Worm (Caenorhabditis elegans) whole organism, mixed stage, embryonic: ENCODE measurements around the gene mlc-6.

Experiments
- M03D4.4 ChIP-seq: sonication (generic microtip); optimal IDR thresholded peaks from 2 replicates; lab custom pipeline; 2017; ENCODE audit warnings: mild to moderate bottlenecking, missing genetic modification characterization, missing compliant biosample characterization
- bed-3 ChIP-seq: fragments of 200-800 bp; sonication (Bioruptor generic); optimal IDR thresholded peaks from 3 replicates; lab custom pipeline; 2018; ENCODE audit warnings: mild to moderate bottlenecking, missing genetic modification characterization, moderate library complexity, missing compliant biosample characterization
- ceh-39 ChIP-seq: fragments of 150-350 bp; optimal IDR thresholded peaks from 2 replicates; lab custom pipeline; 2014; ENCODE audit warnings: missing biosample characterization, missing genetic modification characterization
- ceh-43 ChIP-seq: fragments of 200-800 bp; sonication (Bioruptor generic); optimal IDR thresholded peaks from 2 replicates; lab custom pipeline; 2018; ENCODE audit warnings: mild to moderate bottlenecking, missing genetic modification characterization, moderate library complexity, missing compliant biosample characterization
- ceh-83 ChIP-seq: fragments of 200-800 bp; sonication (Bioruptor generic); optimal IDR thresholded peaks from 2 replicates; lab custom pipeline; 2018; ENCODE audit warnings: mild to moderate bottlenecking, missing genetic modification characterization, missing compliant biosample characterization
- ces-1 ChIP-seq: fragments of 150-350 bp; optimal IDR thresholded peaks from 2 replicates; lab custom pipeline; 2014; ENCODE audit warnings: missing biosample characterization, missing genetic modification reagents, missing genetic modification characterization
- cnd-1 ChIP-seq: fragments of 200-800 bp; sonication (Bioruptor generic); optimal IDR thresholded peaks from 2 replicates; lab custom pipeline; 2018; ENCODE audit warnings: mild to moderate bottlenecking, missing genetic modification characterization, missing compliant biosample characterization
- elt-1 ChIP-seq: sonication (generic microtip); optimal IDR thresholded peaks from 2 replicates; lab custom pipeline; 2017; ENCODE audit warnings: missing genetic modification characterization, mild to moderate bottlenecking, missing compliant biosample characterization, antibody characterized with exemption, moderate library complexity, borderline replicate concordance; ENCODE audit not compliant: insufficient read depth
- flh-1 ChIP-seq: fragments of 200-800 bp; sonication (Bioruptor generic); optimal IDR thresholded peaks from 2 replicates; lab custom pipeline; 2018; ENCODE audit warnings: mild to moderate bottlenecking, missing genetic modification characterization, moderate library complexity, missing compliant biosample characterization
- ham-2 ChIP-seq: fragments of 200-800 bp; sonication (Bioruptor generic); optimal IDR thresholded peaks from 2 replicates; lab custom pipeline; 2018; ENCODE audit warnings: mild to moderate bottlenecking, missing genetic modification characterization, missing compliant biosample characterization
- hlh-1 ChIP-seq: fragments of 150-350 bp; optimal IDR thresholded peaks from 2 replicates; lab custom pipeline; 2014; ENCODE audit warnings: missing biosample characterization, missing genetic modification reagents, missing genetic modification characterization
- lin-13 ChIP-seq: fragments of 150-350 bp; optimal IDR thresholded peaks from 2 replicates; lab custom pipeline; 2014; ENCODE audit warnings: missing biosample characterization, missing genetic modification characterization
- lin-32 ChIP-seq: fragments of 200-800 bp; sonication (Bioruptor generic); optimal IDR thresholded peaks from 2 replicates; lab custom pipeline; 2018; ENCODE audit warnings: mild to moderate bottlenecking, missing genetic modification characterization, missing compliant biosample characterization
- lsy-2 ChIP-seq: fragments of 150-350 bp; optimal IDR thresholded peaks from 2 replicates; lab custom pipeline; 2014; ENCODE audit warnings: missing biosample characterization, missing genetic modification characterization
- mab-5 ChIP-seq: fragments of 150-350 bp; optimal IDR thresholded peaks from 2 replicates; lab custom pipeline; 2014; ENCODE audit warnings: missing biosample characterization, missing genetic modification characterization
- mep-1 ChIP-seq: fragments of 150-350 bp; optimal IDR thresholded peaks from 2 replicates; lab custom pipeline; 2017; ENCODE audit warnings: missing biosample characterization, missing genetic modification reagents, missing genetic modification characterization, inconsistent platforms
- mls-2 ChIP-seq: sonication (generic microtip); optimal IDR thresholded peaks from 2 replicates; lab custom pipeline; 2016; ENCODE audit warnings: mild to moderate bottlenecking, missing genetic modification characterization, moderate library complexity, missing compliant biosample characterization
- nhr-12 ChIP-seq: fragments of 150-350 bp; optimal IDR thresholded peaks from 2 replicates; lab custom pipeline; 2014; ENCODE audit warnings: missing biosample characterization, missing genetic modification characterization
- nhr-2 ChIP-seq: fragments of 150-350 bp; optimal IDR thresholded peaks from 2 replicates; lab custom pipeline; 2014; ENCODE audit warnings: missing biosample characterization, missing genetic modification characterization
- nhr-237 ChIP-seq: fragments of 150-350 bp; optimal IDR thresholded peaks from 2 replicates; lab custom pipeline; 2014; ENCODE audit warnings: missing biosample characterization, missing genetic modification characterization
- sptf-1 ChIP-seq: sonication (generic microtip); optimal IDR thresholded peaks from 2 replicates; lab custom pipeline; 2017; ENCODE audit warnings: mild to moderate bottlenecking, missing genetic modification characterization, moderate library complexity, missing compliant biosample characterization
- tbx-8 ChIP-seq: fragments of 200-800 bp; sonication (Bioruptor generic); optimal IDR thresholded peaks from 2 replicates; lab custom pipeline; 2018; ENCODE audit warnings: mild to moderate bottlenecking, missing genetic modification characterization, moderate library complexity, missing compliant biosample characterization
- unc-62 ChIP-seq: fragments of 150-350 bp; optimal IDR thresholded peaks from 2 replicates; lab custom pipeline; 2014; ENCODE audit warnings: missing biosample characterization, missing genetic modification reagents, missing genetic modification characterization
- zip-8 ChIP-seq: fragments of 150-350 bp; optimal IDR thresholded peaks from 2 replicates; lab custom pipeline; 2014; ENCODE audit warnings: missing biosample characterization, missing genetic modification characterization
- ztf-11 ChIP-seq: fragments of 150-350 bp; optimal IDR thresholded peaks from 2 replicates; lab custom pipeline; 2014; ENCODE audit warnings: missing biosample characterization, missing genetic modification characterization

mlc-6 gene

DNA sequence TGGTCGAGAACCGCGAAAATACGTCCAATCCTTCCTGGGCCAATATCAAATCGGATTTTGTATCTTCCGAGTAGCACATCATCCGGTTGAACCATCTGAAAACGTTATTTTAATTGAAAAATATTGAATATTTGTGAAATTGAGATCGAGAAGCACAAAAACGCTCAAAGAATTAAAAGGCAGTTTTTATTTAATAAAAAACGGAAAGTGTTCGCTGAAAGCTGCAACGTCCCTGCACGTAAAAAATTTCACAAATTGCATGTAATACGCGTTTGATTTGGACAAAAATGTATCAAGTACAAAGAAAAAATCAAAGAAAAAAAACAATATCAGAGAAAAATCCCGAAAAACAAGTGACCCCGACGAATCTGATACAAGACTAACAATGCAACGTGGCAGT is 5.6 kb upstream of the mlc-6 start, which contains the start of gene E02H4.6:
TSS of gene E02H4.6 (minus strand) at position 101 of the 400 bp plus-strand sequence.
- TF ChIP-seq ceh-43 (GFP tag; lab: Kevin White, UChicago) (no peak), hlh-1 (no peak), lin-32 (GFP tag; lab: Kevin White, UChicago) (no peak)
- TF ChIP-seq, all 35 proteins: peak for 0

DNA sequence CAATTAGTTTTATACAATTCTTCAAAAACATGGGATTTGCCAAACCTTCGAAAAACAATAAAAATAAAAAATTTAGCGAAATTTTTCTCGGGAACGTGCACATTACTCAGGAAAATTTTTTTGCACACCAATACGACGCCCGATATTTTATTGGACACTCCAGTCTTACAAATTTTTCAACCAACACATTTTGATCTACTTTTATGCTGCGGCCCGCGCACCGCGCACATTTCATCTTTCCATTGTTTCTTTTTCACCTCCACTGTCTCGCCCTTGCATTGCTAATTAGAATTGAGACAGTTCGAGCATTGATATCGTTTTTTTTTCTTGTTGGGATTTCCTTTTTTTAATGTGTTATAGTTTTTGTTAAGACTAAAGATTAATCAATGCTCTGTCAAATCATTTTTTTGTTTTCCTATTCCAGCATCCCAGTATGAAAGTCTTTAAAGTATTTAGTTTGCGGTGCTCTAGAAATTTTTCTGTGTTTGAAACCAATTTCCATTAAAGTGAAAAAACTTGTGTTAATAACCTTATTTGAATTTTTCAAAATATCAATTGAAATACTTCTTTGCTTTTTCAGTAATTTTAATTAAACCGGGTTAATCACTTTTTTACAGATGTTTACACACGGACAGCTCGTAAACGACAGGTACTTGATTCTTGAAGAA is 1.2 kb upstream of the mlc-6 start, which contains the start of gene K04C1.5:
TSS of gene K04C1.5 (plus strand) at position 618 of the 668 bp plus-strand sequence.
- no peak for TF ChIP-seq tbx-8 (GFP tag; lab: Kevin White, UChicago)
- TF ChIP-seq ceh-83 = no peak
- TF ChIP-seq cnd-1 (tag; lab: Kevin White, UChicago) = no peak
- no peak for TF ChIP-seq lin-32 (GFP tag; lab: Kevin White, UChicago)
- no peak for TF ChIP-seq lin-13
- no peak for TF ChIP-seq ztf-11 (tag; lab: Kevin White, UChicago)
- TF ChIP-seq ceh-39 (tag; lab: Kevin White, UChicago) = no peak
- TF ChIP-seq nhr-12 (tag; lab: Kevin White, UChicago) = no peak
- TF ChIP-seq elt-1 (tag; lab: Kevin White, UChicago) = no peak
- no peak for TF ChIP-seq nhr-237
- TF ChIP-seq unc-62 (GFP tag; lab: Kevin White, UChicago) = no peak
- no peak for TF ChIP-seq flh-1
- TF ChIP-seq sptf-1 (tag; lab: Kevin White, UChicago) = no peak
- no peak for TF ChIP-seq mep-1 (tag; lab: Kevin White, UChicago)
- TF ChIP-seq bed-3 (GFP tag; lab: Kevin White, UChicago) = no peak
- TF ChIP-seq ham-2 (GFP tag; lab: Kevin White, UChicago) = no peak
- TF ChIP-seq mab-5 = no peak
- no peak for TF ChIP-seq lsy-2 (tag; lab: Kevin White, UChicago)
- TF ChIP-seq M03D4.4 (tag; lab: Kevin White, UChicago) = no peak

DNA sequence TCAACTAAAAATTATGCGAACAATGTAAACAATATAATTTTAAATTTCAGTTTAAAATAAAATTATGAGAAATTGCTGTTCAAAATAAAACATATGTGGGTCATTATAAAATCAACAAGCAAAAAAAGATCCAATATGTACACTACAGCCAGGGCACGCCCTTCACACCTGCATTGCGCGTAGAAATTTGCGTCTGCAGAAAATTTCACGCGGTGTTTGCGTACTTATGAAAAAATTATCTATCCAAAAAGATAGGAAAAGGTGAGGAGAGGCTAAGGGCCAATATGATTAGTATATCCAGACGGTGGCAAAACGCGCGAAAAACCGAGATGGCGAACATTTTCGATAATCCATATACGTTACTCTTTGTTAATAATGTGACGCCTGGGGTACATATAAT is 1.9 kb downstream of the mlc-6 start:
- TF ChIP-seq elt-1 (tag; lab: Kevin White, UChicago) (no peak), ceh-39 (tag; lab: Kevin White, UChicago) (peak; percentile 9)

DNA sequence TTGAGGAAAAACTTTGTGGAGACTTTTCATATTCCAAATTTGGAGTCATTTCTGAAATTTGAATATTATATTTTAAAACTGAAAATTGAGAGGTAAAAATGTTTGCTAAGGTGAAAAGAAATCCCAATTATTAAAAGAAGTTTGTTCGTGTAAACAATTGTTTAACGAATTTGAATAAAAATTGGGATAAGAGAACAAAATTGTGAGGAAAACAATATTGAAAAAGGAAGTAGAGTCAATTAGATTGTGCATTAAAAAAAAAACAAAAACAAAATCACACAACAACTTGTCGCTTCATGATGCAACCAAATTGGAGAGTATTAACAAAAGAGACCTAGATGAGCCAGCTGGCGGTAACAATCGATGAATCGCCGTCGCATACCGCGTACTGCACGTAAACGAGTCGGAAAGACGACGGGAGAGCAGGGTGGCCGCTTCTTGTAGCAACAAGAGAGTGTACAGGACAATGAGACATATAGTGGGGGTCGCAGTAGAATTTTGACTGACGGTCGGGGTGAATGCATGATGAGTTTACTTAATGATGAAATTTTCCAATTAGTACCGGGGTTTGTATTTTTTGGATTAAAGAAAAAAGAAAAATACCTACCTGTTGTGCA is 3.0 kb downstream of the mlc-6 start, which contains the start of gene K04C1.3:
TSS of gene K04C1.3 (minus strand) at position 51 of the 617 bp plus-strand sequence.
- TF ChIP-seq mls-2 (tag; lab: Kevin White, UChicago) = no peak
- TF ChIP-seq zip-8 = peak; percentile 7
- TF ChIP-seq cnd-1 (tag; lab: Kevin White, UChicago) = peak; percentile 37
- peak; percentile 12 for TF ChIP-seq ces-1 (GFP tag; lab: Kevin White, UChicago)
- peak; percentile 36 for TF ChIP-seq ceh-39 (tag; lab: Kevin White, UChicago)

DNA sequence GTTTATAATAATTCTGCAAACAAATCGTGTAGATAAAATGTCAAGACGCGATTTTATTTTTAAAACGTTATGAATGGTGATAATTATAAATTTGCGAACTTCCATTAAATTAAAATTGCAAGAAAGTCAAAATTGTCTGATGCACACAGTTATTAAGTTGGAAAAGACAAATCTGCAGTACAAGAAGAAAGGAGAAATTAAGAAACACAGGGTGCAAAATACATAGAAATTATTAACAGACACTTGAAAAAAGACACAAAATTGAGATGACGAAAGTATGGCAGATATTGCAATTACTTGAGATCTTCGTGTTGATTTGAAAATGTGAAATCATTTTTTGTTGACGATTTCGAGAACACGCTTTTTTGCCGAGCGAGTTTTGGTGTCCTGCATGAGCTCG is 4.9 kb downstream of the mlc-6 start:
- TF ChIP-seq mep-1 (tag; lab: Kevin White, UChicago) (no peak), unc-62 (GFP tag; lab: Kevin White, UChicago) (no peak), hlh-1 (no peak), elt-1 (tag; lab: Kevin White, UChicago) (no peak), ceh-83 (no peak), nhr-2 (tag; lab: Kevin White, UChicago) (no peak)

DNA sequence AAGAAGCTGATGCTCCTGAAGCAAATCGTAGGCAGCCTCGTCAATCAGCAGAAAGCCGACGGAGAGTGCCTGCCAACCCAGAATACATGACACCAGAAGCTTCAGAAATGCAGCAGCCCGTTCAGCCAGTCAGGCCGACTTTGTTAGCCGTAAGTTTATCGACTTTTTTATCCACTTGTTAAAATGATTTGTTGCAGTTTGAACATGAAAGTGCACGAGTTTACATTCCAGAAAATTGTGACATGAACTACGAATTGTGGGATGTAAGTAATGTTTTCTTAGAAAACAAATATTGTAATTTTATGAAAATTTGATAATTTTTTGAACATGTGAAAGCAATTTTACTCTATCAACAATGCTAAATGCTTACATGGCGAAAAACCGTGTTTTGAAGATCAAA is 6.2 kb downstream of the mlc-6 start:
- TF ChIP-seq lsy-2 (tag; lab: Kevin White, UChicago) (no peak), lin-13 (no peak), nhr-237 (no peak), ceh-39 (tag; lab: Kevin White, UChicago) (no peak), tbx-8 (GFP tag; lab: Kevin White, UChicago) (no peak)
